Worm (Caenorhabditis elegans) whole organism, L4 larva: ENCODE data around the gene F56C4.2.

Experiments used
- F10B5.3 ChIP-seq: sonication (generic microtip); optimal IDR thresholded peaks from 2 replicates; lab custom pipeline; 2016; ENCODE audit warnings: mild to moderate bottlenecking, missing genetic modification characterization, missing compliant biosample characterization
- F37D6.2 ChIP-seq: sonication (generic microtip); optimal IDR thresholded peaks from 2 replicates; lab custom pipeline; 2016; ENCODE audit warnings: mild to moderate bottlenecking, missing genetic modification characterization, missing compliant biosample characterization
- R02D3.7 ChIP-seq: fragments of 150-350 bp; sonication (generic microtip); optimal IDR thresholded peaks from 3 replicates; lab custom pipeline; 2014; ENCODE audit warnings: missing biosample characterization, missing genetic modification characterization
- T20F7.1 ChIP-seq: fragments of 200-800 bp; sonication (Bioruptor generic); optimal IDR thresholded peaks from 2 replicates; lab custom pipeline; 2018; ENCODE audit warnings: mild to moderate bottlenecking, missing genetic modification characterization, missing compliant biosample characterization
- Y5F2A.4 ChIP-seq: fragments of 200-800 bp; sonication (Bioruptor generic); optimal IDR thresholded peaks from 2 replicates; lab custom pipeline; 2018; ENCODE audit warnings: mild to moderate bottlenecking, missing genetic modification characterization, missing compliant biosample characterization
- aha-1 ChIP-seq: fragments of 150-350 bp; peaks from one replicate; lab custom pipeline; 2014; ENCODE audit warnings: missing biosample characterization, missing genetic modification characterization
- ama-1 ChIP-seq: fragments of 150-350 bp; optimal IDR thresholded peaks from 2 replicates; lab custom pipeline; 2014; ENCODE audit warnings: inconsistent platforms, mixed read lengths
- arid-1 ChIP-seq: fragments of 200-800 bp; sonication (Bioruptor generic); conservative IDR thresholded peaks from 2 replicates; pipeline ENCODE4 v1.3.6; 2022; ENCODE audit warnings: missing genetic modification reagents, missing genetic modification characterization, missing compliant biosample characterization
- ceh-20 ChIP-seq: fragments of 200-800 bp; sonication (Bioruptor generic); IDR thresholded peaks from 2 replicates; pipeline ENCODE4 v1.3.6; 2022; ENCODE audit warnings: missing genetic modification reagents, missing genetic modification characterization, missing compliant biosample characterization
- ceh-62 ChIP-seq: sonication (generic microtip); optimal IDR thresholded peaks from 2 replicates; lab custom pipeline; 2017; ENCODE audit warnings: missing biosample characterization, missing genetic modification characterization
- cey-2 ChIP-seq: sonication (generic microtip); optimal IDR thresholded peaks from 3 replicates; lab custom pipeline; 2017; ENCODE audit warnings: missing genetic modification characterization, mild to moderate bottlenecking, missing compliant biosample characterization, antibody characterized with exemption, borderline replicate concordance; ENCODE audit not compliant: insufficient read depth
- daf-16 ChIP-seq, 3 experiments: sonication (generic microtip); optimal IDR thresholded peaks; 2 replicates each; lab custom pipeline; 2016 to 2017; ENCODE audit warnings: missing genetic modification characterization in 3 of 3, missing genetic modification reagents in 3 of 3, mild to moderate bottlenecking in 2 of 3, missing compliant biosample characterization in 2 of 3, missing biosample characterization in 1 of 3, moderate library complexity in 1 of 3
- dmd-6 ChIP-seq: fragments of 200-800 bp; sonication (Bioruptor generic); IDR thresholded peaks from 2 replicates; pipeline ENCODE4 v1.3.6; 2022; ENCODE audit warnings: missing genetic modification reagents, missing genetic modification characterization, missing compliant biosample characterization
- dmd-8 ChIP-seq: fragments of 200-800 bp; sonication (Bioruptor generic); IDR thresholded peaks from 2 replicates; pipeline ENCODE4 v1.3.6; 2022; ENCODE audit warnings: missing genetic modification characterization, missing compliant biosample characterization
- dmd-9 ChIP-seq: fragments of 200-800 bp; sonication (Bioruptor generic); IDR thresholded peaks from 2 replicates; pipeline ENCODE4 v1.3.6; 2022; ENCODE audit warnings: missing genetic modification reagents, missing genetic modification characterization, missing compliant biosample characterization
- dve-1 ChIP-seq: sonication (generic microtip); optimal IDR thresholded peaks from 2 replicates; lab custom pipeline; 2017; ENCODE audit warnings: antibody characterized with exemption, mild to moderate bottlenecking, missing genetic modification characterization, missing compliant biosample characterization; ENCODE audit not compliant: insufficient read depth
- gei-8 ChIP-seq: fragments of 200-800 bp; sonication (Bioruptor generic); optimal IDR thresholded peaks from 2 replicates; lab custom pipeline; 2018; ENCODE audit warnings: mild to moderate bottlenecking, missing genetic modification characterization, missing compliant biosample characterization
- hlh-11 ChIP-seq: fragments of 200-800 bp; sonication (Bioruptor generic); optimal IDR thresholded peaks from 2 replicates; lab custom pipeline; 2018; ENCODE audit warnings: mild to moderate bottlenecking, missing genetic modification characterization, missing compliant biosample characterization
- hlh-30 ChIP-seq: sonication (generic microtip); optimal IDR thresholded peaks from 2 replicates; lab custom pipeline; 2017; ENCODE audit warnings: antibody characterized with exemption, mild to moderate bottlenecking, missing genetic modification characterization, missing compliant biosample characterization; ENCODE audit not compliant: insufficient read depth
- hmg-1.1 ChIP-seq: fragments of 200-800 bp; sonication (Bioruptor generic); IDR thresholded peaks from 2 replicates; pipeline ENCODE4 v1.3.6; 2022; ENCODE audit warnings: missing genetic modification reagents, missing genetic modification characterization, missing compliant biosample characterization
- madf-9 ChIP-seq: fragments of 200-800 bp; sonication (Bioruptor generic); conservative IDR thresholded peaks from 2 replicates; pipeline ENCODE4 v1.3.6; 2022; ENCODE audit warnings: missing genetic modification reagents, missing genetic modification characterization, missing compliant biosample characterization
- mes-2 ChIP-seq: sonication (generic microtip); optimal IDR thresholded peaks from 2 replicates; lab custom pipeline; 2016; ENCODE audit warnings: missing genotype, mild to moderate bottlenecking, missing genetic modification characterization, missing compliant biosample characterization; ENCODE audit not compliant: poor library complexity, severe bottlenecking
- nhr-10 ChIP-seq: fragments of 150-350 bp; optimal IDR thresholded peaks from 2 replicates; lab custom pipeline; 2014; ENCODE audit warnings: missing biosample characterization, missing genetic modification characterization
- nhr-102 ChIP-seq: sonication (generic microtip); optimal IDR thresholded peaks from 2 replicates; lab custom pipeline; 2016; ENCODE audit warnings: mild to moderate bottlenecking, missing genetic modification characterization, moderate library complexity, missing compliant biosample characterization
- nhr-111 ChIP-seq: fragments of 200-800 bp; sonication (Bioruptor generic); optimal IDR thresholded peaks from 2 replicates; lab custom pipeline; 2018; ENCODE audit warnings: mild to moderate bottlenecking, missing genetic modification characterization, missing compliant biosample characterization
- nhr-28 ChIP-seq: fragments of 150-350 bp; optimal IDR thresholded peaks from 2 replicates; lab custom pipeline; 2014; ENCODE audit warnings: missing biosample characterization, missing genetic modification characterization
- nhr-48 ChIP-seq: sonication (generic microtip); optimal IDR thresholded peaks from 2 replicates; lab custom pipeline; 2016; ENCODE audit warnings: mild to moderate bottlenecking, missing genetic modification characterization, missing compliant biosample characterization
- nhr-77 ChIP-seq: fragments of 150-350 bp; optimal IDR thresholded peaks from 2 replicates; lab custom pipeline; 2014; ENCODE audit warnings: missing biosample characterization, missing genetic modification characterization
- php-3 ChIP-seq: fragments of 200-800 bp; sonication (Bioruptor generic); IDR thresholded peaks from 2 replicates; pipeline ENCODE4 v1.3.6; 2022; ENCODE audit warnings: missing genetic modification reagents, missing genetic modification characterization, missing compliant biosample characterization
- pqm-1 ChIP-seq: sonication (generic microtip); optimal IDR thresholded peaks from 2 replicates; lab custom pipeline; 2017; ENCODE audit warnings: missing biosample characterization, missing genetic modification characterization
- rbr-2 ChIP-seq: sonication (generic microtip); optimal IDR thresholded peaks from 2 replicates; lab custom pipeline; 2016; ENCODE audit warnings: missing genotype, missing genetic modification characterization, missing compliant biosample characterization
- skn-1 ChIP-seq: fragments of 150-350 bp; optimal IDR thresholded peaks from 2 replicates; lab custom pipeline; 2014; ENCODE audit warnings: missing biosample characterization, missing genetic modification characterization
- snpc-1.2 ChIP-seq: fragments of 200-800 bp; sonication (Bioruptor generic); IDR thresholded peaks from 2 replicates; pipeline ENCODE4 v1.3.6; 2022; ENCODE audit warnings: missing genetic modification reagents, missing genetic modification characterization, missing compliant biosample characterization
- unc-130 ChIP-seq: sonication (generic microtip); optimal IDR thresholded peaks from 2 replicates; lab custom pipeline; 2016; ENCODE audit warnings: missing genetic modification reagents, missing genetic modification characterization, missing compliant biosample characterization
- unc-62 ChIP-seq, 3 experiments: fragments of 150-350 bp in 1 of 3; sonication (generic microtip); optimal IDR thresholded peaks in 2 of 3; peaks in 1 of 3; 1 replicate in 1 of 3; 2 replicates in 2 of 3; lab custom pipeline; 2014 to 2017; ENCODE audit warnings: missing biosample characterization in 3 of 3, missing genetic modification characterization in 3 of 3, missing genetic modification reagents in 3 of 3, missing genotype in 1 of 3
- vab-7 ChIP-seq: fragments of 200-800 bp; sonication (Bioruptor generic); IDR thresholded peaks from 2 replicates; pipeline ENCODE4 v1.3.6; 2022; ENCODE audit warnings: missing genetic modification reagents, missing genetic modification characterization, missing compliant biosample characterization
- zag-1 ChIP-seq: fragments of 150-350 bp; optimal IDR thresholded peaks from 2 replicates; lab custom pipeline; 2014; ENCODE audit warnings: missing biosample characterization, missing genetic modification characterization
- zfp-3 ChIP-seq: fragments of 200-800 bp; sonication (Bioruptor generic); conservative IDR thresholded peaks from 2 replicates; pipeline ENCODE4 v1.3.6; 2022; ENCODE audit warnings: missing genetic modification reagents, missing genetic modification characterization, missing compliant biosample characterization
- ztf-11 ChIP-seq: fragments of 150-350 bp; optimal IDR thresholded peaks from 2 replicates; lab custom pipeline; 2014; ENCODE audit warnings: missing biosample characterization, missing genetic modification characterization

Gene F56C4.2

DNA sequence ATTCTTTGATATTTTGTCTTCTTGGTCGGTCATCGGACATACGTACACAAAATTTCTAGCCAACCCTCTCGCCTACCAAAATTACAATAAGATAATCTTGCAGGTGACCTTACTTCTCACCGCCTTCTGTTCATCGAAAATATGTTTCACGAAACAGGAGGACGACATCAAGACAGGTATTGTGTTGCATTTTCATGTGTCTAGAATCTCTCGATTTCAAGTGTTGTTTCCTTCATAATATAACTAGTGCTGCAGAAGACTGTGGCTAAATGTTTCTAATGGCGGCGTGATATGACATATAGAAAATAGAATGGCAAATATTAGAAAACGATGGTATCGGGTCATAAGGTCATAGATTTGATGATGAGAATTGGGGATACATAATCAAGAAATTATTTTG lies 22.0 kb upstream of the F56C4.2 start:
- TF ChIP-seq unc-62 (GFP tag; optimal IDR thresholded peaks at IDR 0.05 in 1 of 2; lab: Kevin White, UChicago) (peak in 1 of 2 experiments; percentile 92), unc-62 (tag; optimal IDR thresholded peaks at IDR 0.05; lab: Kevin White, UChicago) (no peak), nhr-10 (tag; lab: Kevin White, UChicago) (no peak), cey-2 (tag; lab: Kevin White, UChicago) (peak; percentile 2), arid-1 (GFP tag; lab: Robert Waterston, UW) (no peak), Y5F2A.4 (GFP tag; lab: Kevin White, UChicago) (no peak), rbr-2 (tag; lab: Kevin White, UChicago) (no peak), snpc-1.2 (GFP tag; lab: Robert Waterston, UW) (no peak), hlh-30 (tag; lab: Kevin White, UChicago) (peak; percentile 19), nhr-48 (tag; lab: Kevin White, UChicago) (no peak)
- TF ChIP-seq, all 104 proteins: peak for 3

DNA sequence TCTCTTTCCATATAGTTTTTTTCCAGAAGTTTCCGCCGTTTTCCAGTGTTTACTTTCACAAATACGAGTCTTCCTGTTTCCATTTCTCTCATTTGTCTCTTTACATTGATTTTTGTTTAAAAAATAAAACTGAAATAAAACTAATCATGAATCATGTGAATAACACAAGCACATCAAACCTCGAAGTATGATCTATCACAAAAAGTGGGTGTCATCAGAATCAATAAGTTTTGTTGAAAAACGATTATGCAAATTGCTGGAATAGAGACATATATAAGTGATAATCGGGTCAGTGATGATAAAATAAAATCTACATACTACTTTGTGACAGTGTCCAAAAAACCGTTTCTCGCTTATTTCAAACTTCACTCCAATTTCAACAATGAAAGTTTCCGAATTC lies 18.3 kb upstream of the F56C4.2 start, which contains the start of gene R09H10.7:
Gene R09H10.7 (plus strand): TSS at position 301 of the 400 bp plus-strand sequence.
- no peak for TF ChIP-seq pqm-1 (tag; lab: Kevin White, UChicago)
- TF ChIP-seq zfp-3 (GFP tag; lab: Robert Waterston, UW), result 0 out of 2 replicates have a peak, but pooled peaks have one; percentile 33
- no peak for TF ChIP-seq ceh-62

DNA sequence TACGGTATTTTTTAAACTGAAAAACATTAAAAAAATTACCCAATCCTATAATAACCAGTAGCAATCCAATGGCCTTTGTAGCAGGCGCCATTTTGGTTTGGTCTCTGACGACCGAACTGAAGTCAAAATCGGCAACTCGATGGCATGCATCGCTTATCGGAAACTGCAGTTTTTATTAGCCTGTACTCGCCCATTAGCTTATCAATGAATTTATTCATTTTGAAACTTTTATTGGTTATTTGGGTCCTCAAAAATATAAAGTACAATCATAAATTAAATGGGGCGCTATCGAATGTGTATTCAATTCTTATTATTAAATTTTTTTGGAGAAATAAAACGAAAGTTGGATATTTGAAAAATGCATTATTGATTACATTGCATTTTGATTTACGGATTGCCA lies 10.4 kb upstream of the F56C4.2 start, which contains the start of gene R09H10.5:
Gene R09H10.5 (minus strand): TSS at position 106 of the 400 bp plus-strand sequence.
- TF ChIP-seq ama-1 (lab: Kevin White, UChicago) (no peak), unc-130 (GFP tag; lab: Kevin White, UChicago) (no peak), nhr-28 (tag; lab: Kevin White, UChicago) (peak; percentile 36), dmd-9 (GFP tag; lab: Robert Waterston, UW) (no peak), nhr-77 (tag; lab: Kevin White, UChicago) (no peak), nhr-111 (no peak), zag-1 (no peak), pqm-1 (tag; lab: Kevin White, UChicago) (peak; percentile 79), php-3 (GFP tag; lab: Robert Waterston, UW) (peak; percentile 98), dve-1 (tag; lab: Kevin White, UChicago) (peak; percentile 20), hlh-11 (peak; percentile 42), daf-16 (GFP tag; optimal IDR thresholded peaks at IDR 0.05; lab: Kevin White, UChicago) (no peak), daf-16 (tag; optimal IDR thresholded peaks at IDR 0.05; lab: Kevin White, UChicago) (peak; percentile 46), aha-1 (tag; lab: Kevin White, UChicago) (no peak), R02D3.7 (no peak), nhr-10 (tag; lab: Kevin White, UChicago) (no peak), mes-2 (tag; lab: Kevin White, UChicago) (no peak), gei-8 (GFP tag; lab: Kevin White, UChicago) (no peak), ceh-20 (GFP tag; lab: Robert Waterston, UW) (peak; percentile 84), dmd-6 (peak; percentile 38; the same call in 1 of the 2 replicates), madf-9 (GFP tag; lab: Robert Waterston, UW) (no peak), F10B5.3 (no peak), vab-7 (GFP tag; lab: Robert Waterston, UW) (no peak)

- peak; percentile 30 for TF ChIP-seq nhr-77 (tag; lab: Kevin White, UChicago)
- TF ChIP-seq ceh-20 (GFP tag; lab: Robert Waterston, UW), result peak; percentile 76
- no peak for TF ChIP-seq nhr-10 (tag; lab: Kevin White, UChicago)
- peak; percentile 80 for TF ChIP-seq dmd-6
- no peak for TF ChIP-seq hmg-1.1 (GFP tag; lab: Robert Waterston, UW)
- peak; percentile 58 for TF ChIP-seq dve-1 (tag; lab: Kevin White, UChicago)
- TF ChIP-seq F37D6.2, result no peak
- TF ChIP-seq nhr-48 (tag; lab: Kevin White, UChicago), result peak; percentile 61
- TF ChIP-seq nhr-102 (tag; lab: Kevin White, UChicago), result no peak
- no peak for TF ChIP-seq dmd-8
- peak; percentile 35 for TF ChIP-seq pqm-1 (tag; lab: Kevin White, UChicago)
- peak; percentile 54 for TF ChIP-seq nhr-28 (tag; lab: Kevin White, UChicago)
- TF ChIP-seq php-3 (GFP tag; lab: Robert Waterston, UW), result peak; percentile 95
- peak in 1 of 2 experiments; percentile 27 for TF ChIP-seq daf-16 (GFP tag; optimal IDR thresholded peaks at IDR 0.05; lab: Kevin White, UChicago)
- peak; percentile 53 for TF ChIP-seq daf-16 (tag; optimal IDR thresholded peaks at IDR 0.05; lab: Kevin White, UChicago)
- TF ChIP-seq vab-7 (GFP tag; lab: Robert Waterston, UW), result no peak
- TF ChIP-seq T20F7.1 (GFP tag; lab: Kevin White, UChicago), result peak; percentile 53
- no peak for TF ChIP-seq arid-1 (GFP tag; lab: Robert Waterston, UW)
- TF ChIP-seq cey-2 (tag; lab: Kevin White, UChicago), result peak; percentile 32
- TF ChIP-seq hlh-11, result peak; percentile 69
- TF ChIP-seq aha-1 (tag; lab: Kevin White, UChicago), result peak; percentile 20
- no peak for TF ChIP-seq ztf-11
- TF ChIP-seq skn-1 (tag; lab: Kevin White, UChicago), result no peak
These were observed 8.0 kb upstream of the F56C4.2 start, which contains the start of gene F56C4.4 for ce11 chrIV:10630953-10631554. Gene F56C4.4 (minus strand): TSS chrIV:10631267.
